Fruit fly (Drosophila melanogaster): ENCODE results near the gene CG15358.

dm6 chr2L:1887729-1888128, 4.7 kb upstream of the CG15358 start:
- TF ChIP-seq CG33017 (tag; optimal IDR thresholded peaks at IDR 0.05) (no peak), Hr96 (GFP tag; optimal IDR thresholded peaks at IDR 0.05) (no peak), pad (GFP tag; optimal IDR thresholded peaks at IDR 0.05) (no peak), kay (GFP tag; ENCODE audit: borderline replicate concordance) (no peak), Clk (GFP tag; optimal IDR thresholded peaks at IDR 0.05) (no peak), toe (GFP tag; optimal IDR thresholded peaks at IDR 0.05) (no peak), cnc (optimal IDR thresholded peaks at IDR 0.05) (no peak), ovo (GFP tag; optimal IDR thresholded peaks at IDR 0.05) (no peak), CG5204 (GFP tag; optimal IDR thresholded peaks at IDR 0.05) (no peak), CG14711 (tag; optimal IDR thresholded peaks at IDR 0.05) (no peak), CG7101 (tag; optimal IDR thresholded peaks at IDR 0.05) (no peak), Crg-1 (GFP tag; optimal IDR thresholded peaks at IDR 0.05) (no peak), CG1620 (GFP tag; optimal IDR thresholded peaks at IDR 0.05) (no peak)
